Worm (Caenorhabditis elegans): ENCODE measurements around the gene lron-15.

The lron-15 gene

DNA sequence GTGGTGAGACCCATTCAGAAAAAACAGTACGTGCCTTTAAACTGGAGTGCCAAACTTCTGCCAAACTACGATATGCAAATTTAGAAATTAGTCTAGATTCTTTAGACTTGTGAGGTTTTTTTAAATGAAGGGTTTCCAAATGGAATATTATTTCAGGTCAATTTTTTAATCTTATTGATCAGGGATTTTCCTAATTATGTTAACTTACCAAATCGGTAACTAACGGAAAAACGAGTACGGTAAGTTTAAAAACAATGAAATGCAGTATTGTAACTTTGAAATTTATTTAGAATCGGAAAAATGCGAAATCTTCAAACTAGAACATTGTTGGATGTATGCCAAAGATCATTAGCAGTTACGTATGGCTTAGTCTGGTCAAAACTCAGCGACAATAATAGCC, 28.4 kb downstream of the lron-15 start, which contains the start of gene C56E6.7:
Gene C56E6.7 (plus strand): TSS at position 301 of the 400 bp plus-strand sequence.
- TF ChIP-seq unc-130 (GFP tag; optimal IDR thresholded peaks at IDR 0.05) (no peak), B0035.1 (tag; optimal IDR thresholded peaks at IDR 0.05) (no peak), ceh-79 (tag; optimal IDR thresholded peaks at IDR 0.05) (no peak)

DNA sequence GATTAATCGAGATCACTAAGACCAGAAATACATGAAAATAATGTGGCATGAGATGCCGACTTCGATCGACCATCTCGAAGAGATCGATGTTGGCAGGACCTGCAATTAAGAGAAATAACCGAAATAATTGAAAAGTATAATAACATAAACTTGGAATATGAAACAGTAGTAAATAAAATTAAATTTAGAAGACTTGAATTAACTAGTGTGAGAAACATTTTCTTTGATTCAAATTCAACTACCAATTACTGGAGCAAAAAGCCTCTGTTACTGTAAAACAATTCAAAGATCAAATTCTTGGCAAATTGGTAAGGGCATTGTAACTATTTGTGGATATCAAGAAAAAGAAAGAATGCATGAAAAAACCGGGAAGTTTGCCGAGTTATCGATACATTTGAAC, 30.8 kb downstream of the lron-15 start, which contains the start of gene R05G9R.1:
Gene R05G9R.1 (minus strand): TSS at position 101 of the 400 bp plus-strand sequence.
- no peak for TF ChIP-seq pha-4 (tag; optimal IDR thresholded peaks at IDR 0.05)
- no peak for TF ChIP-seq C06A6.2 (GFP tag; conservative IDR thresholded peaks at IDR 0.05)
- no peak for TF ChIP-seq hrde-1 (tag; optimal IDR thresholded peaks at IDR 0.05; ENCODE audit: borderline replicate concordance)
- TF ChIP-seq somi-1 (GFP tag; optimal IDR thresholded peaks at IDR 0.05) = no peak
- no peak for TF ChIP-seq madf-6 (GFP tag; IDR thresholded peaks at IDR 0.05)
- TF ChIP-seq hmg-1.2 (GFP tag; IDR thresholded peaks at IDR 0.05) = no peak

DNA sequence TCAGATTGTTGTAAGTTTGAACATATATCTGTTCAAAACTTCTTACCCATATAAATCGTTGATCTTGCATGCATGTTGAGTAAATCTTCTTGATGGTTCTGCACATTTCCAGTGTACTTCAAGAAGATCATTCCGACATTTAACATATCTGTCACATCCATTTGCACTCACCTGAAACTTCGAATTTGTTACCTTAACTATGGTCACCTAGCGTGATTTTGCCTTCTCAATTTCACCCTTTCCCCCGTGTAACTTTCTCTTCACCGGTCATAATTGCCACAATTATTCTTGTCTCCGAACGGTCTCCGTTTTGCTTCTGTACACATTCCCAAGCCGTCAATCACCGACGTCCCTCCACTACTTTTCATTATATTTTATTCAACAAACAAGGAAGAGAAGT, 31.3 kb downstream of the lron-15 start:
- TF ChIP-seq hmg-20 (GFP tag; IDR thresholded peaks at IDR 0.05) (no peak), ceh-79 (tag; optimal IDR thresholded peaks at IDR 0.05) (no peak), dpff-1 (tag; optimal IDR thresholded peaks at IDR 0.05) (no peak), F52B5.7 (tag; optimal IDR thresholded peaks at IDR 0.05) (no peak), ama-1 (optimal IDR thresholded peaks at IDR 0.05) (no peak), ama-1 (GFP tag; optimal IDR thresholded peaks at IDR 0.05) (no peak), C06A6.2 (GFP tag; conservative IDR thresholded peaks at IDR 0.05) (no peak), ztf-22 (GFP tag; optimal IDR thresholded peaks at IDR 0.05) (no peak), T07F8.4 (tag; optimal IDR thresholded peaks at IDR 0.05) (no peak), tbx-9 (tag; optimal IDR thresholded peaks at IDR 0.05; ENCODE audit: borderline replicate concordance) (no peak), rec-8 (tag; optimal IDR thresholded peaks at IDR 0.05) (no peak), Y67H2A.10 (GFP tag; conservative IDR thresholded peaks at IDR 0.05) (no peak), egl-18 (GFP tag; IDR thresholded peaks at IDR 0.05) (no peak), hlh-12 (tag; optimal IDR thresholded peaks at IDR 0.05) (no peak), snpc-4 (GFP tag; optimal IDR thresholded peaks at IDR 0.05) (no peak), snpc-4 (tag; optimal IDR thresholded peaks at IDR 0.05) (no peak), attf-5 (GFP tag; optimal IDR thresholded peaks at IDR 0.05) (no peak), mxl-1 (tag; optimal IDR thresholded peaks at IDR 0.05) (no peak)

DNA sequence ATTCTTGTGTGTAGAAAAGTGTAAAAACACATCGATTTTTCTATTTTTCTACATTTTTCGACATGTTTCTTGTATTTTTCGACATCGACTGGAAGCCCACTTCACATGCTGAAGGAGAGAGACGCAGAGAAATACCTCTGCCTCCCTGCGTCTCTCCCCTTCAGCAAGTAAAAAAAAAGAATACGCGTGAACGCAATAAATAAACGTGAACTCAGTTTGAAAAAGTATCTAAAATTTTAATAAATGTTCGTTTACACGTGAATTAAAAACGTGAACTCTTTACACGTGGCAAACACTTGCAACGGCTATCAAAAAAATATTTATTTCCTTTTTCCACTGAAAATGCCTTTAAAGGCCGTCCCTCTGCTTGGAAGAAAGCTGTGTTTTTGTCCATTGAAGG, 41.9 kb downstream of the lron-15 start, which contains the start of gene R05G9.1:
Gene R05G9.1 (plus strand): TSS at position 343 of the 400 bp plus-strand sequence.
- TF ChIP-seq Y53G8AR.9 (GFP tag; conservative IDR thresholded peaks at IDR 0.05) (no peak), hmg-1.2 (GFP tag; IDR thresholded peaks at IDR 0.05) (peak; percentile 66; the same call in 1 of the 2 replicates)

DNA sequence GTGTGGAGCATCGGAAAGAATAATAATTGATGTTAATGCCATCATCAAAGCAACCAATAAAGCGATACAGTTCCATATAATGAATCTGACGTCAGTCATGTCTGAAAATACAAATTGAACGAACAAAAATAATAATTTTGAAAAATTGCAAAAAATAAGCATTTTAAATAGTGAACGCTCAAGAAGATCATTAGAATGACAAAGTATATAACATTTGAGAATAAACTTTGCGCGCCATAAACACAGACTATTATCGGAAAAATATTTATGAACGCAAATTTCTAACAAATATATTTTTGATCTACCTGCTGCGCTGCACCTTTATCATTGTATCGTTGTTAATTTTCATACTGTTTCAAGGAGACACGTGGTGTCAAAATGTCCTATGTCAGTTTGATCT, 43.3 kb downstream of the lron-15 start, which contains the start of gene R05G9.3:
Gene R05G9.3 (minus strand): TSS at position 101 of the 400 bp plus-strand sequence.
- no peak for TF ChIP-seq xnd-1 (tag; optimal IDR thresholded peaks at IDR 0.05)
- TF ChIP-seq lag-1 (GFP tag; IDR thresholded peaks at IDR 0.05) = no peak
- TF ChIP-seq madf-8 (GFP tag; conservative IDR thresholded peaks at IDR 0.05) = peak; percentile 47
- no peak for TF ChIP-seq cebp-1 (GFP tag; IDR thresholded peaks at IDR 0.05)
- no peak for TF ChIP-seq cebp-1 (tag; optimal IDR thresholded peaks at IDR 0.05)
- no peak for TF ChIP-seq ceh-79 (tag; optimal IDR thresholded peaks at IDR 0.05)
- no peak for TF ChIP-seq egl-18 (GFP tag; IDR thresholded peaks at IDR 0.05)
- no peak for TF ChIP-seq pbrm-1 (GFP tag; IDR thresholded peaks at IDR 0.05)
- TF ChIP-seq C06A6.2 (GFP tag; conservative IDR thresholded peaks at IDR 0.05) = no peak
- peak; percentile 86 for TF ChIP-seq madf-6 (GFP tag; IDR thresholded peaks at IDR 0.05)
- no peak for TF ChIP-seq let-607 (tag; optimal IDR thresholded peaks at IDR 0.05)
- no peak for TF ChIP-seq atf-7 (tag; optimal IDR thresholded peaks at IDR 0.05)
- 0 out of 2 replicates have a peak, but pooled peaks have one; percentile 20 for TF ChIP-seq F33H1.4 (GFP tag; IDR thresholded peaks at IDR 0.05)
- no peak for TF ChIP-seq zfh-2 (GFP tag; conservative IDR thresholded peaks at IDR 0.05)
- no peak for TF ChIP-seq F49E8.2 (tag; optimal IDR thresholded peaks at IDR 0.05; ENCODE audit: insufficient read depth)
- TF ChIP-seq ZK185.1 (tag; optimal IDR thresholded peaks at IDR 0.05; ENCODE audit: poor library complexity, severe bottlenecking) = no peak
- no peak for TF ChIP-seq ztf-28 (GFP tag; IDR thresholded peaks at IDR 0.05)
- peak; percentile 50 for TF ChIP-seq efl-1 (GFP tag; optimal IDR thresholded peaks at IDR 0.05)
- peak; percentile 27; the same call in 1 of the 2 replicates for TF ChIP-seq hmg-1.2 (GFP tag; IDR thresholded peaks at IDR 0.05)
